Worm (Caenorhabditis elegans) whole organism, L3 larva: ENCODE results near the gene nlt-1.

Experiments
- R02D3.7 ChIP-seq: fragments of 150-350 bp; optimal IDR thresholded peaks from 2 replicates; lab custom pipeline; 2014; ENCODE audit warnings: missing biosample characterization, missing genetic modification characterization
- aly-2 ChIP-seq: fragments of 150-350 bp; optimal IDR thresholded peaks from 2 replicates; lab custom pipeline; 2014; ENCODE audit warnings: missing biosample characterization, missing genetic modification characterization
- ama-1 ChIP-seq: fragments of 150-350 bp; optimal IDR thresholded peaks from 2 replicates; lab custom pipeline; 2018
- ceh-9 ChIP-seq: sonication (generic microtip); optimal IDR thresholded peaks from 2 replicates; lab custom pipeline; 2018; ENCODE audit warnings: missing biosample characterization, missing genetic modification characterization
- egl-5 ChIP-seq: fragments of 150-350 bp; optimal IDR thresholded peaks from 2 replicates; lab custom pipeline; 2017; ENCODE audit warnings: missing biosample characterization, missing genetic modification reagents, missing genetic modification characterization, inconsistent platforms
- elt-1 ChIP-seq: fragments of 150-350 bp; optimal IDR thresholded peaks from 2 replicates; lab custom pipeline; 2014; ENCODE audit warnings: missing biosample characterization, missing genetic modification characterization
- elt-2 ChIP-seq: sonication (generic microtip); optimal IDR thresholded peaks from 2 replicates; lab custom pipeline; 2016; ENCODE audit warnings: missing genetic modification reagents, mild to moderate bottlenecking, missing genetic modification characterization, missing compliant biosample characterization
- fkh-2 ChIP-seq: fragments of 150-350 bp; optimal IDR thresholded peaks from 2 replicates; lab custom pipeline; 2014; ENCODE audit warnings: missing biosample characterization, missing genetic modification reagents, missing genetic modification characterization
- fos-1 ChIP-seq: fragments of 150-350 bp; optimal IDR thresholded peaks from 2 replicates; lab custom pipeline; 2014; ENCODE audit warnings: missing biosample characterization, missing genetic modification characterization
- jun-1 ChIP-seq: fragments of 150-350 bp; optimal IDR thresholded peaks from 2 replicates; lab custom pipeline; 2014; ENCODE audit warnings: missing biosample characterization, missing genetic modification reagents, missing genetic modification characterization
- lin-15B ChIP-seq: fragments of 150-350 bp; optimal IDR thresholded peaks from 2 replicates; lab custom pipeline; 2014; ENCODE audit warnings: missing biosample characterization, missing genetic modification characterization
- lin-39 ChIP-seq: fragments of 150-350 bp; optimal IDR thresholded peaks from 2 replicates; lab custom pipeline; 2018; ENCODE audit warnings: missing biosample characterization, missing genetic modification reagents, missing genetic modification characterization
- mdl-1 ChIP-seq: fragments of 150-350 bp; optimal IDR thresholded peaks from 2 replicates; lab custom pipeline; 2014; ENCODE audit warnings: missing biosample characterization, missing genetic modification characterization
- mml-1 ChIP-seq: fragments of 150-350 bp; sonication (generic microtip); optimal IDR thresholded peaks from 3 replicates; lab custom pipeline; 2014; ENCODE audit warnings: missing biosample characterization, missing genetic modification characterization
- nfya-1 ChIP-seq: sonication (generic microtip); optimal IDR thresholded peaks from 2 replicates; lab custom pipeline; 2017; ENCODE audit warnings: missing genetic modification characterization, mild to moderate bottlenecking, missing compliant biosample characterization, antibody characterized with exemption, moderate library complexity; ENCODE audit not compliant: insufficient read depth
- nhr-11 ChIP-seq: fragments of 150-350 bp; optimal IDR thresholded peaks from 2 replicates; lab custom pipeline; 2014; ENCODE audit warnings: missing biosample characterization, missing genetic modification characterization
- nhr-12 ChIP-seq: fragments of 150-350 bp; optimal IDR thresholded peaks from 2 replicates; lab custom pipeline; 2014; ENCODE audit warnings: missing biosample characterization, missing genetic modification characterization
- nhr-23 ChIP-seq: fragments of 150-350 bp; optimal IDR thresholded peaks from 2 replicates; lab custom pipeline; 2014; ENCODE audit warnings: missing biosample characterization, missing genetic modification reagents, missing genetic modification characterization
- nhr-237 ChIP-seq: fragments of 150-350 bp; optimal IDR thresholded peaks from 2 replicates; lab custom pipeline; 2014; ENCODE audit warnings: missing biosample characterization, missing genetic modification characterization
- nhr-25 ChIP-seq: sonication (generic microtip); optimal IDR thresholded peaks from 2 replicates; lab custom pipeline; 2017; ENCODE audit warnings: missing biosample characterization, missing genetic modification characterization
- nhr-28 ChIP-seq: fragments of 150-350 bp; optimal IDR thresholded peaks from 2 replicates; lab custom pipeline; 2014; ENCODE audit warnings: missing biosample characterization, missing genetic modification characterization
- nhr-76 ChIP-seq: fragments of 150-350 bp; sonication (generic microtip); optimal IDR thresholded peaks from 5 replicates; lab custom pipeline; 2014; ENCODE audit warnings: missing biosample characterization, missing genetic modification characterization
- nhr-77 ChIP-seq: fragments of 150-350 bp; optimal IDR thresholded peaks from 2 replicates; lab custom pipeline; 2014; ENCODE audit warnings: missing biosample characterization, missing genetic modification characterization
- pha-4 ChIP-seq: fragments of 150-350 bp; optimal IDR thresholded peaks from 2 replicates; lab custom pipeline; 2014; ENCODE audit warnings: missing biosample characterization, missing genetic modification reagents, missing genetic modification characterization
- pqm-1 ChIP-seq: fragments of 150-350 bp; optimal IDR thresholded peaks from 2 replicates; lab custom pipeline; 2017; ENCODE audit warnings: missing biosample characterization, missing genetic modification characterization, inconsistent platforms
- sea-2 ChIP-seq: fragments of 150-350 bp; sonication (generic microtip); optimal IDR thresholded peaks from 4 replicates; lab custom pipeline; 2014; ENCODE audit warnings: missing biosample characterization, missing genetic modification reagents, missing genetic modification characterization
- skn-1 ChIP-seq: fragments of 150-350 bp; optimal IDR thresholded peaks from 2 replicates; lab custom pipeline; 2014; ENCODE audit warnings: missing biosample characterization, missing genetic modification characterization
- snpc-4 ChIP-seq: fragments of 150-350 bp; optimal IDR thresholded peaks from 2 replicates; lab custom pipeline; 2014; ENCODE audit warnings: missing biosample characterization, missing genetic modification characterization
- tbx-2 ChIP-seq: sonication (generic microtip); optimal IDR thresholded peaks from 2 replicates; lab custom pipeline; 2016; ENCODE audit warnings: mild to moderate bottlenecking, missing genetic modification characterization, missing compliant biosample characterization
- ztf-11 ChIP-seq: fragments of 150-350 bp; optimal IDR thresholded peaks from 2 replicates; lab custom pipeline; 2014; ENCODE audit warnings: missing biosample characterization, missing genetic modification characterization
- ztf-4 ChIP-seq: fragments of 150-350 bp; optimal IDR thresholded peaks from 2 replicates; lab custom pipeline; 2014; ENCODE audit warnings: missing biosample characterization, missing genetic modification characterization

The nlt-1 gene

ce11 chrII:10001065-10001464 lies at the start of gene nlt-1:
nlt-1 (minus strand) TSS chrII:10001142.
- TF ChIP-seq pha-4 (tag; lab: Kevin White, UChicago) (peak; percentile 50), ztf-11 (tag; lab: Kevin White, UChicago) (no peak), jun-1 (tag; lab: Kevin White, UChicago) (peak; percentile 80), aly-2 (tag; lab: Kevin White, UChicago) (no peak), pqm-1 (peak; percentile 98), nhr-23 (peak; percentile 13), nhr-28 (tag; lab: Kevin White, UChicago) (no peak), egl-5 (tag; lab: Kevin White, UChicago) (no peak), elt-2 (tag; lab: Kevin White, UChicago) (peak; percentile 98)

DNA sequence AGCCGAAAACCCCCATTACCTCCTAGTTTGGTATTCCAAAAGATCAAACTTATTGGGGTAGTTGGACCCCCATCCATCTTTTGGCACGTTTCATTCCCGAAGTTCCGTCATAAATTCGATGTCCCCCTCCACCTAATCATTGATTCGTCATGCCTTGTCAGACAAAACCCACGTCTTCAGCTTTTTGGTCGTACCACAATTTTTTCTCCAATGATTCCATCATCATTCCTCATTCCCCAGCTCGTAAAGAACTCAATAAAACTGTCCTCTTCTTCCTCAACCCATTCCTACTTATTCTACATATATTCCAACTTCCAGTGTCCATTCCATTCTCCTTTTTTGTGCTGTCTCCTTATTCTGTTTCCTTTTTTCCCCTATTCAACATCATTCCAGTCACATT lies 47.6 kb upstream of the nlt-1 start, which contains the start of gene flp-4:
Gene flp-4 (plus strand): TSS at position 301 of the 400 bp plus-strand sequence.
- no peak for TF ChIP-seq aly-2 (tag; lab: Kevin White, UChicago)
- no peak for TF ChIP-seq lin-39 (tag; lab: Kevin White, UChicago)
- TF ChIP-seq, all 47 proteins: peak for 0

DNA sequence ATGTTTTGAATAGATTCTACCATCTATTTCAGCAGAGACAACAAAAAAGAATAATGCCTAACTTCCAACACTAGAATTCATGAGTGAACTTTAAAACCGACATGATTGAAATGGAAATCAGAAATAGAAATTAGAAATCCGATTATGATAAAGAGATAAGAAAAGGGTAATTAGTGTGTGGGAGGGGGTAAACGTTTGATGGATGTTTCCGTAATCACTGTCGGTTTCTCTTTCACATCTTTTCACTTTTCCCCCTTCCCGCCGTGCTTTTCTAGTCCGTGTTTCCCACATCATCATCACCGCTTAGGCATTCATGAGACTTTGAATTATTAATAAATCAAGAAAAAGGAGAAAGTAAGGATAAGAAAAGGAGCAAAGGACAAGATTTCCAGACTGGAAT lies 44.7 kb upstream of the nlt-1 start:
- TF ChIP-seq ztf-4 (tag; lab: Kevin White, UChicago) (no peak), R02D3.7 (no peak), nhr-76 (tag; lab: Kevin White, UChicago) (no peak), egl-5 (tag; lab: Kevin White, UChicago) (no peak), ama-1 (lab: Kevin White, UChicago) (no peak), nhr-11 (tag; lab: Kevin White, UChicago) (no peak), nhr-12 (no peak), fos-1 (tag; lab: Kevin White, UChicago) (no peak), snpc-4 (no peak), pqm-1 (no peak), aly-2 (tag; lab: Kevin White, UChicago) (no peak), lin-39 (tag; lab: Kevin White, UChicago) (no peak), ceh-9 (no peak), nhr-25 (tag; lab: Kevin White, UChicago) (no peak), sea-2 (GFP tag; lab: Kevin White, UChicago) (no peak), mdl-1 (tag; lab: Kevin White, UChicago) (no peak)
- TF ChIP-seq, all 47 proteins: peak for 0

ce11 chrII:10044961-10045360 lies 44.0 kb upstream of the nlt-1 start, which contains the start of the genes F52H3.11 and bath-38:
F52H3.11 (minus strand) TSS chrII:10045163.
bath-38 (minus strand) TSS chrII:10045270.
- TF ChIP-seq pqm-1 (no peak), lin-39 (tag; lab: Kevin White, UChicago) (peak; percentile 21), ama-1 (lab: Kevin White, UChicago) (no peak), lin-15B (tag; lab: Kevin White, UChicago) (peak; percentile 16), snpc-4 (peak; percentile 66), egl-5 (tag; lab: Kevin White, UChicago) (peak; percentile 49), nhr-76 (tag; lab: Kevin White, UChicago) (no peak), elt-2 (tag; lab: Kevin White, UChicago) (peak; percentile 24), jun-1 (tag; lab: Kevin White, UChicago) (no peak), nhr-25 (tag; lab: Kevin White, UChicago) (peak; percentile 34), nfya-1 (tag; lab: Kevin White, UChicago) (peak; percentile 55), pha-4 (tag; lab: Kevin White, UChicago) (peak; percentile 89)

- TF ChIP-seq sea-2 (GFP tag; lab: Kevin White, UChicago), result no peak
- TF ChIP-seq nhr-23, result no peak
- no peak for TF ChIP-seq ztf-4 (tag; lab: Kevin White, UChicago)
- no peak for TF ChIP-seq elt-1 (tag; lab: Kevin White, UChicago)
- TF ChIP-seq jun-1 (tag; lab: Kevin White, UChicago), result no peak
- no peak for TF ChIP-seq nhr-237 (tag; lab: Kevin White, UChicago)
- no peak for TF ChIP-seq fkh-2 (tag; lab: Kevin White, UChicago)
- TF ChIP-seq nfya-1 (tag; lab: Kevin White, UChicago), result no peak
- TF ChIP-seq ztf-11 (tag; lab: Kevin White, UChicago), result no peak
These were observed 39.9 kb upstream of the nlt-1 start, which contains the start of gene ogr-2 for ce11 chrII:10040834-10041233. ogr-2 (plus strand) TSS chrII:10041134.

- TF ChIP-seq nfya-1 (tag; lab: Kevin White, UChicago) (peak; percentile 2), mdl-1 (tag; lab: Kevin White, UChicago) (no peak), nhr-77 (no peak), skn-1 (tag; lab: Kevin White, UChicago) (no peak), elt-1 (tag; lab: Kevin White, UChicago) (no peak), mml-1 (no peak), ama-1 (lab: Kevin White, UChicago) (no peak), tbx-2 (tag; lab: Kevin White, UChicago) (no peak)
These were observed 38.9 kb upstream of the nlt-1 start, which contains the start of gene let-268 for ce11 chrII:10039799-10040198. let-268 (minus strand) TSS chrII:10039980.
